Worm (Caenorhabditis elegans) whole organism, L2 larva: ENCODE data around the gene famk-1.

Source experiments
- ceh-16 ChIP-seq: fragments of 150-350 bp; optimal IDR thresholded peaks from 2 replicates; lab custom pipeline; 2014; ENCODE audit warnings: missing biosample characterization, missing genetic modification characterization
- egl-27 ChIP-seq: sonication (generic microtip); optimal IDR thresholded peaks from 3 replicates; lab custom pipeline; 2017; ENCODE audit warnings: missing biosample characterization, missing genetic modification reagents, missing genetic modification characterization
- nhr-11 ChIP-seq: fragments of 150-350 bp; optimal IDR thresholded peaks from 2 replicates; lab custom pipeline; 2014; ENCODE audit warnings: missing biosample characterization, missing genetic modification characterization
- nhr-25 ChIP-seq: fragments of 150-350 bp; sonication (generic microtip); optimal IDR thresholded peaks from 3 replicates; lab custom pipeline; 2014; ENCODE audit warnings: missing biosample characterization, missing genetic modification characterization
- nhr-6 ChIP-seq: fragments of 150-350 bp; optimal IDR thresholded peaks from 2 replicates; lab custom pipeline; 2014; ENCODE audit warnings: missing biosample characterization, missing genetic modification characterization
- sma-3 ChIP-seq: sonication (generic microtip); optimal IDR thresholded peaks from 2 replicates; lab custom pipeline; 2016; ENCODE audit warnings: missing genetic modification reagents, missing genetic modification characterization, missing compliant biosample characterization
- snpc-4 ChIP-seq: fragments of 150-350 bp; optimal IDR thresholded peaks from 2 replicates; lab custom pipeline; 2014; ENCODE audit warnings: missing biosample characterization, missing genetic modification characterization
- unc-39 ChIP-seq: fragments of 150-350 bp; optimal IDR thresholded peaks from 2 replicates; lab custom pipeline; 2014; ENCODE audit warnings: missing biosample characterization, missing genetic modification characterization
- ztf-11 ChIP-seq: sonication (generic microtip); optimal IDR thresholded peaks from 2 replicates; lab custom pipeline; 2017; ENCODE audit warnings: missing biosample characterization, missing genetic modification characterization

ce11 chrX:15181454-15181853 is 31.6 kb downstream of the famk-1 start, which contains the start of gene pkhm-2:
- TF ChIP-seq egl-27 = peak; percentile 87
- TF ChIP-seq nhr-25 (tag; lab: Kevin White, UChicago) = peak; percentile 92
- no peak for TF ChIP-seq ztf-11 (tag; lab: Kevin White, UChicago)
- peak; percentile 58 for TF ChIP-seq nhr-6 (tag; lab: Kevin White, UChicago)
- TF ChIP-seq sma-3 = peak; percentile 94
- peak; percentile 86 for TF ChIP-seq snpc-4
- no peak for TF ChIP-seq unc-39 (tag; lab: Kevin White, UChicago)
- TF ChIP-seq nhr-11 = no peak
- TF ChIP-seq ceh-16 (tag; lab: Kevin White, UChicago) = peak; percentile 62
